Worm (Caenorhabditis elegans) whole organism, L4 larva: ENCODE measurements around the gene sre-40.
"Not testable (repeated sequence)": the region's sequence is repeated elsewhere in the genome, so short reads cannot be mapped to it uniquely, and the experiment has no call there.

Experiments used
- F49E8.2 ChIP-seq: sonication (generic microtip); optimal IDR thresholded peaks from 2 replicates; lab custom pipeline; 2016; ENCODE audit warnings: missing compliant biosample characterization, mild to moderate bottlenecking, missing genetic modification characterization, borderline replicate concordance
- T26A8.4 ChIP-seq: fragments of 200-800 bp; sonication (Bioruptor generic); IDR thresholded peaks from 2 replicates; pipeline ENCODE4 v1.3.6; 2022; ENCODE audit warnings: missing genetic modification characterization, missing compliant biosample characterization
- Y75B8A.6 ChIP-seq: fragments of 200-800 bp; sonication (Bioruptor generic); IDR thresholded peaks from 2 replicates; pipeline ENCODE4 v1.3.6; 2022; ENCODE audit warnings: missing genetic modification reagents, missing genetic modification characterization, missing compliant biosample characterization
- ZK337.2 ChIP-seq: fragments of 200-800 bp; sonication (Bioruptor generic); IDR thresholded peaks from 2 replicates; pipeline ENCODE4 v1.3.6; 2022; ENCODE audit warnings: missing genetic modification reagents, missing genetic modification characterization, missing compliant biosample characterization
- arid-1 ChIP-seq: fragments of 200-800 bp; sonication (Bioruptor generic); conservative IDR thresholded peaks from 2 replicates; pipeline ENCODE4 v1.3.6; 2022; ENCODE audit warnings: missing genetic modification reagents, missing genetic modification characterization, missing compliant biosample characterization
- ceh-28 ChIP-seq: fragments of 150-350 bp; optimal IDR thresholded peaks from 2 replicates; lab custom pipeline; 2014; ENCODE audit warnings: missing biosample characterization, missing genetic modification reagents, missing genetic modification characterization
- ceh-44 ChIP-seq: fragments of 200-800 bp; sonication (Bioruptor generic); IDR thresholded peaks from 2 replicates; pipeline ENCODE4 v1.3.6; 2022; ENCODE audit warnings: missing genetic modification reagents, missing genetic modification characterization, missing compliant biosample characterization
- ceh-62 ChIP-seq: sonication (generic microtip); optimal IDR thresholded peaks from 2 replicates; lab custom pipeline; 2017; ENCODE audit warnings: missing biosample characterization, missing genetic modification characterization
- ctbp-1 ChIP-seq: fragments of 200-800 bp; sonication (Bioruptor generic); IDR thresholded peaks from 2 replicates; pipeline ENCODE4 v1.3.6; 2022; ENCODE audit warnings: missing genetic modification reagents, missing genetic modification characterization, missing compliant biosample characterization
- dmd-6 ChIP-seq: fragments of 200-800 bp; sonication (Bioruptor generic); IDR thresholded peaks from 2 replicates; pipeline ENCODE4 v1.3.6; 2022; ENCODE audit warnings: missing genetic modification reagents, missing genetic modification characterization, missing compliant biosample characterization
- dmd-8 ChIP-seq: fragments of 200-800 bp; sonication (Bioruptor generic); IDR thresholded peaks from 2 replicates; pipeline ENCODE4 v1.3.6; 2022; ENCODE audit warnings: missing genetic modification characterization, missing compliant biosample characterization
- dmd-9 ChIP-seq: fragments of 200-800 bp; sonication (Bioruptor generic); IDR thresholded peaks from 2 replicates; pipeline ENCODE4 v1.3.6; 2022; ENCODE audit warnings: missing genetic modification reagents, missing genetic modification characterization, missing compliant biosample characterization
- dve-1 ChIP-seq: sonication (generic microtip); optimal IDR thresholded peaks from 2 replicates; lab custom pipeline; 2017; ENCODE audit warnings: antibody characterized with exemption, mild to moderate bottlenecking, missing genetic modification characterization, missing compliant biosample characterization; ENCODE audit not compliant: insufficient read depth
- egl-43 ChIP-seq: fragments of 200-800 bp; sonication (Bioruptor generic); IDR thresholded peaks from 2 replicates; pipeline ENCODE4 v1.3.6; 2022; ENCODE audit warnings: missing genetic modification reagents, missing genetic modification characterization, missing compliant biosample characterization
- hif-1 ChIP-seq, 2 experiments: sonication (generic microtip); optimal IDR thresholded peaks; 2 replicates each; lab custom pipeline; 2016 to 2017; ENCODE audit warnings: missing compliant biosample characterization in 2 of 2, missing genetic modification characterization in 2 of 2, missing genetic modification reagents in 2 of 2, missing genotype in 2 of 2, mild to moderate bottlenecking in 1 of 2
- hlh-11 ChIP-seq: fragments of 200-800 bp; sonication (Bioruptor generic); optimal IDR thresholded peaks from 2 replicates; lab custom pipeline; 2018; ENCODE audit warnings: mild to moderate bottlenecking, missing genetic modification characterization, missing compliant biosample characterization
- hlh-30 ChIP-seq: sonication (generic microtip); optimal IDR thresholded peaks from 2 replicates; lab custom pipeline; 2017; ENCODE audit warnings: antibody characterized with exemption, mild to moderate bottlenecking, missing genetic modification characterization, missing compliant biosample characterization; ENCODE audit not compliant: insufficient read depth
- hmg-1.1 ChIP-seq: fragments of 200-800 bp; sonication (Bioruptor generic); IDR thresholded peaks from 2 replicates; pipeline ENCODE4 v1.3.6; 2022; ENCODE audit warnings: missing genetic modification reagents, missing genetic modification characterization, missing compliant biosample characterization
- lim-7 ChIP-seq: fragments of 200-800 bp; sonication (Bioruptor generic); IDR thresholded peaks from 2 replicates; pipeline ENCODE4 v1.3.6; 2022; ENCODE audit warnings: missing genetic modification characterization, missing compliant biosample characterization
- lin-1 ChIP-seq: fragments of 200-800 bp; sonication (Bioruptor generic); IDR thresholded peaks from 2 replicates; pipeline ENCODE4 v1.3.6; 2022; ENCODE audit warnings: missing genetic modification reagents, missing genetic modification characterization, missing compliant biosample characterization
- lin-13 ChIP-seq: fragments of 150-350 bp; optimal IDR thresholded peaks from 2 replicates; lab custom pipeline; 2014; ENCODE audit warnings: missing biosample characterization, missing genetic modification reagents, missing genetic modification characterization
- lin-15B ChIP-seq: fragments of 150-350 bp; sonication (generic microtip); optimal IDR thresholded peaks from 3 replicates; lab custom pipeline; 2014; ENCODE audit warnings: missing biosample characterization, missing genetic modification characterization
- lin-29 ChIP-seq: fragments of 200-800 bp; sonication (Bioruptor generic); IDR thresholded peaks from 2 replicates; pipeline ENCODE4 v1.3.6; 2022; ENCODE audit warnings: missing genetic modification reagents, missing genetic modification characterization, missing compliant biosample characterization
- lin-38 ChIP-seq: fragments of 200-800 bp; sonication (Bioruptor generic); IDR thresholded peaks from 2 replicates; pipeline ENCODE4 v1.3.6; 2022; ENCODE audit warnings: missing genetic modification reagents, missing genetic modification characterization, missing compliant biosample characterization
- madf-5 ChIP-seq, 2 experiments: fragments of 200-800 bp; sonication (Bioruptor generic); IDR thresholded peaks; 2 replicates each; pipeline ENCODE4 v1.3.6; 2022; ENCODE audit warnings: missing compliant biosample characterization in 2 of 2, missing genetic modification characterization in 2 of 2
- madf-9 ChIP-seq: fragments of 200-800 bp; sonication (Bioruptor generic); conservative IDR thresholded peaks from 2 replicates; pipeline ENCODE4 v1.3.6; 2022; ENCODE audit warnings: missing genetic modification reagents, missing genetic modification characterization, missing compliant biosample characterization
- mep-1 ChIP-seq: fragments of 150-350 bp; sonication (generic microtip); optimal IDR thresholded peaks from 3 replicates; lab custom pipeline; 2014; ENCODE audit warnings: missing biosample characterization, missing genetic modification characterization
- mes-2 ChIP-seq: sonication (generic microtip); optimal IDR thresholded peaks from 2 replicates; lab custom pipeline; 2016; ENCODE audit warnings: missing genotype, mild to moderate bottlenecking, missing genetic modification characterization, missing compliant biosample characterization; ENCODE audit not compliant: poor library complexity, severe bottlenecking
- nhr-102 ChIP-seq: sonication (generic microtip); optimal IDR thresholded peaks from 2 replicates; lab custom pipeline; 2016; ENCODE audit warnings: mild to moderate bottlenecking, missing genetic modification characterization, moderate library complexity, missing compliant biosample characterization
- nhr-11 ChIP-seq: fragments of 150-350 bp; optimal IDR thresholded peaks from 2 replicates; lab custom pipeline; 2014; ENCODE audit warnings: missing biosample characterization, missing genetic modification characterization
- nhr-28 ChIP-seq: fragments of 150-350 bp; optimal IDR thresholded peaks from 2 replicates; lab custom pipeline; 2014; ENCODE audit warnings: missing biosample characterization, missing genetic modification characterization
- nhr-42 ChIP-seq: fragments of 200-800 bp; sonication (Bioruptor generic); IDR thresholded peaks from 2 replicates; pipeline ENCODE4 v1.3.6; 2022; ENCODE audit warnings: missing genetic modification characterization, missing compliant biosample characterization
- nhr-48 ChIP-seq: sonication (generic microtip); optimal IDR thresholded peaks from 2 replicates; lab custom pipeline; 2016; ENCODE audit warnings: mild to moderate bottlenecking, missing genetic modification characterization, missing compliant biosample characterization
- nhr-6 ChIP-seq: fragments of 150-350 bp; optimal IDR thresholded peaks from 2 replicates; lab custom pipeline; 2014; ENCODE audit warnings: missing biosample characterization, missing genetic modification characterization
- pha-4 ChIP-seq, 2 experiments: fragments of 150-350 bp in 1 of 2; fragments of 200-800 bp in 1 of 2; sonication (Bioruptor generic) in 1 of 2; IDR thresholded peaks in 1 of 2; optimal IDR thresholded peaks in 1 of 2; 2 replicates each; pipeline versions ENCODE4 v1.3.6 to Lab custom; 2014 to 2022; ENCODE audit warnings: missing genetic modification characterization in 2 of 2, missing genetic modification reagents in 2 of 2, missing biosample characterization in 1 of 2, missing compliant biosample characterization in 1 of 2
- php-3 ChIP-seq: fragments of 200-800 bp; sonication (Bioruptor generic); IDR thresholded peaks from 2 replicates; pipeline ENCODE4 v1.3.6; 2022; ENCODE audit warnings: missing genetic modification reagents, missing genetic modification characterization, missing compliant biosample characterization
- rbr-2 ChIP-seq: sonication (generic microtip); optimal IDR thresholded peaks from 2 replicates; lab custom pipeline; 2016; ENCODE audit warnings: missing genotype, missing genetic modification characterization, missing compliant biosample characterization
- saeg-2 ChIP-seq: fragments of 200-800 bp; sonication (Bioruptor generic); IDR thresholded peaks from 2 replicates; pipeline ENCODE4 v1.3.6; 2022; ENCODE audit warnings: missing genetic modification reagents, missing genetic modification characterization, missing compliant biosample characterization
- set-16 ChIP-seq: fragments of 200-800 bp; sonication (Bioruptor generic); IDR thresholded peaks from 2 replicates; pipeline ENCODE4 v1.3.6; 2022; ENCODE audit warnings: missing genetic modification reagents, missing genetic modification characterization, missing compliant biosample characterization
- snpc-1.2 ChIP-seq: fragments of 200-800 bp; sonication (Bioruptor generic); IDR thresholded peaks from 2 replicates; pipeline ENCODE4 v1.3.6; 2022; ENCODE audit warnings: missing genetic modification reagents, missing genetic modification characterization, missing compliant biosample characterization
- spr-1 ChIP-seq: sonication (generic microtip); optimal IDR thresholded peaks from 2 replicates; lab custom pipeline; 2016; ENCODE audit warnings: mild to moderate bottlenecking, missing genetic modification characterization, missing compliant biosample characterization
- tra-1 ChIP-seq: fragments of 200-800 bp; sonication (Bioruptor generic); IDR thresholded peaks from 2 replicates; pipeline ENCODE4 v1.3.6; 2022; ENCODE audit warnings: missing genetic modification reagents, missing genetic modification characterization, missing compliant biosample characterization
- unc-130 ChIP-seq: sonication (generic microtip); optimal IDR thresholded peaks from 2 replicates; lab custom pipeline; 2016; ENCODE audit warnings: missing genetic modification reagents, missing genetic modification characterization, missing compliant biosample characterization
- vab-7 ChIP-seq: fragments of 200-800 bp; sonication (Bioruptor generic); IDR thresholded peaks from 2 replicates; pipeline ENCODE4 v1.3.6; 2022; ENCODE audit warnings: missing genetic modification reagents, missing genetic modification characterization, missing compliant biosample characterization
- zfp-3 ChIP-seq: fragments of 200-800 bp; sonication (Bioruptor generic); conservative IDR thresholded peaks from 2 replicates; pipeline ENCODE4 v1.3.6; 2022; ENCODE audit warnings: missing genetic modification reagents, missing genetic modification characterization, missing compliant biosample characterization

The sre-40 gene

ce11 chrII:4703011-4703410 is 19.4 kb upstream of the sre-40 start:
- TF ChIP-seq Y75B8A.6 (GFP tag; lab: Robert Waterston, UW) (no peak), ctbp-1 (GFP tag; lab: Robert Waterston, UW) (no peak), ceh-62 (tag; lab: Kevin White, UChicago) (no peak), nhr-6 (tag; lab: Kevin White, UChicago) (no peak), lin-38 (peak; percentile 61), unc-130 (GFP tag; lab: Kevin White, UChicago) (peak; percentile 7), F49E8.2 (tag; lab: Kevin White, UChicago) (peak; percentile 9), snpc-1.2 (no peak), mep-1 (tag; lab: Kevin White, UChicago) (peak; percentile 7)

DNA sequence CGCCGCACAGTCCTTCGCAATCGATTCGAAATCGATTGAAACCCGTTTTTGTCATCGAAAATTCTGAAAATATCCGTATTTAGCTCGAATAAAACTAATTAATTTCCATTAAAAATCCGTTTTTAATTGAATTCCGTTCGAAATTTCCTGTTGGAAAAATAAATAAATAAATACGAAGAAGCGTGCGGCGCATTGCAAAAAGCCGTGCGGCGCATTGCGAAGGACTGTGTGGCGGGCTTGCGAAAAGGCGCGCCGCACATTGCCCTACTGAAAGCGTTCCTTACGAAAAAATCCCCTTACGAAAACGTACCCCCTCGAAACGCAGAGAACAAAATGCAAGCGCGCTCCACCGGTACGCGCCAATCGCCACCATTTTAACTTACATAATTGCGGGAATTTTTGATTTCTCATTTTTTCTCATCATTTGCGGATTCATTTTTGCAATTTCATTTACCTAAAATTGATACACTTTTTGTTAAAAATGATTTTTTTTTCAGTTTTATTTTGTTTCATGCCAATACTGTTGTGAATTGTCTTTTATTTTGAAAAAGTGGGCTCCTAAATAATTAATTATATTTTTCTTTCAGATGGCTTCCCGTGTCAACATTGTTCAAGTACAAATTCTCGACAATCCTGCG is 18.0 kb upstream of the sre-40 start, which contains the start of gene unc-85:
unc-85 (plus strand) TSS at position 588 of the 638 bp plus-strand sequence.
- TF ChIP-seq nhr-11 (tag; lab: Kevin White, UChicago) (peak; percentile 43), snpc-1.2 (peak; percentile 89), nhr-42 (GFP tag; lab: Robert Waterston, UW) (peak; percentile 88), dve-1 (tag; lab: Kevin White, UChicago) (peak; percentile 56), ctbp-1 (GFP tag; lab: Robert Waterston, UW) (peak; percentile 87), nhr-48 (tag; lab: Kevin White, UChicago) (peak; percentile 22), hlh-11 (tag; lab: Kevin White, UChicago) (peak; percentile 72), hif-1 (tag; optimal IDR thresholded peaks at IDR 0.05; lab: Kevin White, UChicago) (peak in 1 of 2 experiments; percentile 61), ZK337.2 (GFP tag; lab: Robert Waterston, UW) (peak; percentile 55; the same call in 1 of the 2 replicates), zfp-3 (peak; percentile 85), dmd-6 (GFP tag; lab: Robert Waterston, UW) (peak; percentile 83), ceh-28 (peak; percentile 2), egl-43 (GFP tag; lab: Robert Waterston, UW) (peak; percentile 82), saeg-2 (GFP tag; lab: Robert Waterston, UW) (peak; percentile 74; the same call in 1 of the 2 replicates), php-3 (GFP tag; lab: Robert Waterston, UW) (peak; percentile 23; the same call in 1 of the 2 replicates), madf-5 (GFP tag; IDR thresholded peaks at IDR 0.05; lab: Robert Waterston, UW) (peak; percentile 53 to 61; a peak in 1 of 4 replicates), lin-13 (GFP tag; lab: Kevin White, UChicago) (peak; percentile 24), arid-1 (GFP tag; lab: Robert Waterston, UW) (peak; percentile 87), pha-4 (GFP tag; IDR thresholded peaks at IDR 0.05; lab: Robert Waterston, UW) (peak; percentile 90), lin-1 (GFP tag; lab: Robert Waterston, UW) (peak; percentile 88), hmg-1.1 (GFP tag; lab: Robert Waterston, UW) (peak; percentile 93), lin-15B (tag; lab: Kevin White, UChicago) (peak; percentile 67), hlh-30 (peak; percentile 44), set-16 (peak; percentile 79), nhr-102 (peak; percentile 81), lim-7 (peak; percentile 62; the same call in 1 of the 2 replicates), spr-1 (tag; lab: Kevin White, UChicago) (peak; percentile 70), T26A8.4 (GFP tag; lab: Robert Waterston, UW) (peak; percentile 92), rbr-2 (tag; lab: Kevin White, UChicago) (peak; percentile 78), dmd-8 (GFP tag; lab: Robert Waterston, UW) (0 out of 2 replicates have a peak, but pooled peaks have one; percentile 44), tra-1 (GFP tag; lab: Robert Waterston, UW) (peak; percentile 91), nhr-28 (peak; percentile 15), dmd-9 (GFP tag; lab: Robert Waterston, UW) (peak; percentile 78), ceh-44 (GFP tag; lab: Robert Waterston, UW) (peak; percentile 90), mes-2 (peak; percentile 87), madf-9 (GFP tag; lab: Robert Waterston, UW) (peak; percentile 79), Y75B8A.6 (GFP tag; lab: Robert Waterston, UW) (peak; percentile 89), lin-29 (GFP tag; lab: Robert Waterston, UW) (peak; percentile 65; the same call in 1 of the 2 replicates), vab-7 (GFP tag; lab: Robert Waterston, UW) (peak; percentile 94), unc-130 (GFP tag; lab: Kevin White, UChicago) (peak; percentile 80), F49E8.2 (tag; lab: Kevin White, UChicago) (peak; percentile 60)
- TF ChIP-seq pha-4 (tag; optimal IDR thresholded peaks at IDR 0.05; lab: Kevin White, UChicago), result not testable (repeated sequence)
